Fruit fly (Drosophila melanogaster) whole organism, prepupa: Measurements from ENCODE around the gene CG14984.

Experiments
- CG3032 ChIP-seq: fragments of 200-800 bp; optimal IDR thresholded peaks from 2 replicates; lab custom pipeline; 2019; ENCODE audit warnings: missing biosample characterization, mild to moderate bottlenecking, missing genetic modification characterization, moderate library complexity
- Hr4 ChIP-seq: fragments of 200-800 bp; sonication (Bioruptor generic); optimal IDR thresholded peaks from 3 replicates; lab custom pipeline; 2016; ENCODE audit warnings: missing biosample characterization, missing genetic modification characterization
- Lpt ChIP-seq: fragments of 200-800 bp; sonication (Bioruptor generic); optimal IDR thresholded peaks from 3 replicates; lab custom pipeline; 2016; ENCODE audit warnings: missing biosample characterization, missing genetic modification characterization
- Met ChIP-seq: fragments of 200-800 bp; sonication (Bioruptor generic); optimal IDR thresholded peaks from 3 replicates; lab custom pipeline; 2016; ENCODE audit warnings: missing biosample characterization, missing genetic modification characterization
- spab ChIP-seq: fragments of 200-800 bp; sonication (Bioruptor generic); optimal IDR thresholded peaks from 2 replicates; lab custom pipeline; 2017; ENCODE audit warnings: missing biosample characterization, mild to moderate bottlenecking, missing genetic modification characterization, missing genetic modification reagents

dm6 chr3L:3964671-3965070 lies 12.3 kb upstream of the CG14984 start, which contains the start of gene CG12605:
- no peak for TF ChIP-seq CG3032
- no peak for TF ChIP-seq Lpt (GFP tag; lab: Kevin White, UChicago)
- no peak for TF ChIP-seq spab (GFP tag; lab: Kevin White, UChicago)
- TF ChIP-seq Hr4 (GFP tag; lab: Kevin White, UChicago): no peak
- no peak for TF ChIP-seq Met (GFP tag; lab: Kevin White, UChicago)
